Worm (Caenorhabditis elegans): ENCODE measurements around the gene stc-1.

stc-1 gene

ce11 chrII:8610585-8610984, 44.6 kb upstream of the stc-1 start:
- TF ChIP-seq ztf-28 (GFP tag; IDR thresholded peaks at IDR 0.05) (no peak), nhr-179 (tag; optimal IDR thresholded peaks at IDR 0.05) (no peak), ztf-18 (tag; optimal IDR thresholded peaks at IDR 0.05) (no peak), Y53G8AR.9 (GFP tag; conservative IDR thresholded peaks at IDR 0.05) (no peak), cebp-1 (GFP tag; IDR thresholded peaks at IDR 0.05) (no peak), cebp-1 (tag; optimal IDR thresholded peaks at IDR 0.05) (no peak), akir-1 (GFP tag; optimal IDR thresholded peaks at IDR 0.05) (no peak), zim-3 (tag; optimal IDR thresholded peaks at IDR 0.05) (no peak), F52B5.7 (tag; optimal IDR thresholded peaks at IDR 0.05) (no peak), B0261.1 (tag; optimal IDR thresholded peaks at IDR 0.05) (no peak), ztf-26 (tag; optimal IDR thresholded peaks at IDR 0.05) (no peak), cebp-2 (GFP tag; IDR thresholded peaks at IDR 0.05) (no peak), let-607 (tag; optimal IDR thresholded peaks at IDR 0.05) (no peak), Y53F4B.3 (GFP tag; IDR thresholded peaks at IDR 0.05) (no peak), F55B11.4 (tag; optimal IDR thresholded peaks at IDR 0.05; ENCODE audit: borderline replicate concordance, insufficient read depth) (no peak), xnd-1 (tag; optimal IDR thresholded peaks at IDR 0.05) (no peak), ztf-22 (GFP tag; optimal IDR thresholded peaks at IDR 0.05) (no peak), lin-35 (GFP tag; optimal IDR thresholded peaks at IDR 0.05) (no peak), ZK185.1 (tag; optimal IDR thresholded peaks at IDR 0.05; ENCODE audit: poor library complexity, severe bottlenecking) (no peak)

ce11 chrII:8610085-8610484, 44.1 kb upstream of the stc-1 start, which contains the start of gene F28C6.9:
Gene F28C6.9, minus strand, starts transcription at chrII:8610185.
- TF ChIP-seq snpc-4 (GFP tag; optimal IDR thresholded peaks at IDR 0.05), result no peak
- TF ChIP-seq snpc-4 (tag; optimal IDR thresholded peaks at IDR 0.05), result no peak
- no peak for TF ChIP-seq ztf-28 (GFP tag; IDR thresholded peaks at IDR 0.05)
- TF ChIP-seq mcd-1 (GFP tag; IDR thresholded peaks at IDR 0.05), result no peak
- no peak for TF ChIP-seq ztf-18 (tag; optimal IDR thresholded peaks at IDR 0.05)
- TF ChIP-seq ztf-25 (GFP tag; IDR thresholded peaks at IDR 0.05), result no peak
- TF ChIP-seq nfya-2 (GFP tag; IDR thresholded peaks at IDR 0.05), result no peak
- TF ChIP-seq T07F8.4 (tag; optimal IDR thresholded peaks at IDR 0.05), result no peak
- no peak for TF ChIP-seq die-1 (tag; optimal IDR thresholded peaks at IDR 0.05)
- TF ChIP-seq efl-1 (GFP tag; optimal IDR thresholded peaks at IDR 0.05), result no peak
- TF ChIP-seq hlh-12 (tag; optimal IDR thresholded peaks at IDR 0.05), result no peak
- TF ChIP-seq hlh-26 (GFP tag; conservative IDR thresholded peaks at IDR 0.05), result no peak
- TF ChIP-seq repo-1 (tag; optimal IDR thresholded peaks at IDR 0.05), result no peak
- no peak for TF ChIP-seq ama-1 (optimal IDR thresholded peaks at IDR 0.05)
- no peak for TF ChIP-seq ama-1 (GFP tag; optimal IDR thresholded peaks at IDR 0.05)

- TF ChIP-seq nhr-179 (tag; optimal IDR thresholded peaks at IDR 0.05), result no peak
- peak; percentile 28 for TF ChIP-seq him-1 (tag; optimal IDR thresholded peaks at IDR 0.05)
Observed at ce11 chrII:8607662-8608061, 41.7 kb upstream of the stc-1 start, which contains the start of gene F28C6.10. Gene F28C6.10, plus strand, starts transcription at chrII:8607962.

ce11 chrII:8606549-8606948, 40.6 kb upstream of the stc-1 start, which contains the start of gene F28C6.8:
Gene F28C6.8, plus strand, starts transcription at chrII:8606849.
- TF ChIP-seq F49E8.2 (tag; optimal IDR thresholded peaks at IDR 0.05; ENCODE audit: insufficient read depth), result peak; percentile 16
- no peak for TF ChIP-seq hrde-1 (tag; optimal IDR thresholded peaks at IDR 0.05; ENCODE audit: borderline replicate concordance)

Measured in whole organism, young adult.